Worm (Caenorhabditis elegans) whole organism, L4/young adult: Measurements from ENCODE around the gene srz-13.

Experiments used
- W03F9.2 ChIP-seq: fragments of 150-350 bp; optimal IDR thresholded peaks from 2 replicates; lab custom pipeline; 2014; ENCODE audit warnings: missing biosample characterization, missing genetic modification characterization
- dao-5 ChIP-seq: sonication (generic microtip); optimal IDR thresholded peaks from 2 replicates; lab custom pipeline; 2016; ENCODE audit warnings: missing genotype, missing genetic modification characterization, moderate library complexity, missing compliant biosample characterization
- him-1 ChIP-seq: sonication (generic microtip); optimal IDR thresholded peaks from 2 replicates; lab custom pipeline; 2016; ENCODE audit warnings: missing genotype, missing genetic modification reagents, missing genetic modification characterization, missing compliant biosample characterization

srz-13 gene

ce11 chrV:16220020-16220419 lies 37.8 kb downstream of the srz-13 start:
- TF ChIP-seq W03F9.2 (no peak), dao-5 (tag; lab: Kevin White, UChicago) (no peak), him-1 (tag; lab: Kevin White, UChicago) (no peak)

ce11 chrV:16224027-16224426 lies 41.8 kb downstream of the srz-13 start, which contains the start of gene stdh-2:
Gene stdh-2, plus strand, starts transcription at chrV:16224327.
- TF ChIP-seq W03F9.2 = no peak
- no peak for TF ChIP-seq him-1 (tag; lab: Kevin White, UChicago)
- no peak for TF ChIP-seq dao-5 (tag; lab: Kevin White, UChicago)

ce11 chrV:16225524-16226116 lies 43.4 kb downstream of the srz-13 start:
- no peak for TF ChIP-seq dao-5 (tag; lab: Kevin White, UChicago)
- TF ChIP-seq W03F9.2 = no peak
- TF ChIP-seq him-1 (tag; lab: Kevin White, UChicago) = no peak

ce11 chrV:16226581-16226980 lies 44.4 kb downstream of the srz-13 start, which contains the start of gene F11A5.13:
Gene F11A5.13, minus strand, starts transcription at chrV:16226681.
- no peak for TF ChIP-seq W03F9.2

- no peak for TF ChIP-seq W03F9.2
Measured at ce11 chrV:16229439-16229838, 47.2 kb downstream of the srz-13 start.

ce11 chrV:16229896-16230295 lies 47.7 kb downstream of the srz-13 start, which contains the start of the genes F21H7.2 and F21H7.12:
Gene F21H7.2, minus strand, starts transcription at chrV:16229996.
Gene F21H7.12, plus strand, starts transcription at chrV:16230165.
- TF ChIP-seq him-1 (tag; lab: Kevin White, UChicago) = no peak

- TF ChIP-seq dao-5 (tag; lab: Kevin White, UChicago) (no peak), him-1 (tag; lab: Kevin White, UChicago) (no peak), W03F9.2 (no peak)
Measured at ce11 chrV:16232180-16232579, 50.0 kb downstream of the srz-13 start, which contains the start of gene gst-22. Gene gst-22, minus strand, starts transcription at chrV:16232282.
